Worm (Caenorhabditis elegans) whole organism, late embryonic: ENCODE data around the gene gid-2.

Experiments used
- C08G9.2 ChIP-seq: sonication (generic microtip); optimal IDR thresholded peaks from 2 replicates; lab custom pipeline; 2016; ENCODE audit warnings: mild to moderate bottlenecking, missing genetic modification characterization, moderate library complexity, missing compliant biosample characterization
- F13H6.1 ChIP-seq: sonication (generic microtip); optimal IDR thresholded peaks from 2 replicates; lab custom pipeline; 2016; ENCODE audit warnings: missing genetic modification characterization, missing compliant biosample characterization
- K02D7.2 ChIP-seq: sonication (generic microtip); optimal IDR thresholded peaks from 2 replicates; lab custom pipeline; 2017; ENCODE audit warnings: mild to moderate bottlenecking, missing genetic modification characterization, missing compliant biosample characterization
- Y22D7AL.16 ChIP-seq: sonication (generic microtip); optimal IDR thresholded peaks from 2 replicates; lab custom pipeline; 2016; ENCODE audit warnings: missing genetic modification characterization, missing compliant biosample characterization
- ahr-1 ChIP-seq: sonication (generic microtip); optimal IDR thresholded peaks from 2 replicates; lab custom pipeline; 2016; ENCODE audit warnings: missing genetic modification characterization, missing compliant biosample characterization
- ama-1 ChIP-seq: fragments of 150-350 bp; optimal IDR thresholded peaks from 2 replicates; lab custom pipeline; 2014
- ceh-14 ChIP-seq: sonication (generic microtip); optimal IDR thresholded peaks from 2 replicates; lab custom pipeline; 2016; ENCODE audit warnings: missing genotype, missing genetic modification characterization, missing compliant biosample characterization
- ceh-18 ChIP-seq: sonication (generic microtip); optimal IDR thresholded peaks from 2 replicates; lab custom pipeline; 2016; ENCODE audit warnings: missing genetic modification characterization, missing compliant biosample characterization
- ceh-24 ChIP-seq: sonication (generic microtip); optimal IDR thresholded peaks from 2 replicates; lab custom pipeline; 2016; ENCODE audit warnings: mild to moderate bottlenecking, missing genetic modification characterization, missing compliant biosample characterization
- ceh-45 ChIP-seq: fragments of 200-800 bp; sonication (Bioruptor generic); IDR thresholded peaks from 2 replicates; pipeline ENCODE4 v1.3.6; 2022; ENCODE audit warnings: missing genetic modification reagents, missing genetic modification characterization, missing compliant biosample characterization
- ceh-6 ChIP-seq: fragments of 200-800 bp; sonication (Bioruptor generic); optimal IDR thresholded peaks from 2 replicates; lab custom pipeline; 2018; ENCODE audit warnings: mild to moderate bottlenecking, missing genetic modification characterization, missing compliant biosample characterization
- che-1 ChIP-seq: sonication (generic microtip); optimal IDR thresholded peaks from 2 replicates; lab custom pipeline; 2016; ENCODE audit warnings: mild to moderate bottlenecking, missing genetic modification characterization, missing compliant biosample characterization
- elt-2 ChIP-seq: sonication (generic microtip); optimal IDR thresholded peaks from 2 replicates; lab custom pipeline; 2016; ENCODE audit warnings: missing genetic modification reagents, missing genetic modification characterization, missing compliant biosample characterization
- elt-4 ChIP-seq: sonication (generic microtip); optimal IDR thresholded peaks from 2 replicates; lab custom pipeline; 2016; ENCODE audit warnings: missing genetic modification characterization, missing compliant biosample characterization
- ets-4 ChIP-seq: sonication (generic microtip); optimal IDR thresholded peaks from 2 replicates; lab custom pipeline; 2016; ENCODE audit warnings: missing genetic modification characterization, missing compliant biosample characterization
- eyg-1 ChIP-seq: sonication (generic microtip); optimal IDR thresholded peaks from 2 replicates; lab custom pipeline; 2016; ENCODE audit warnings: missing genotype, missing genetic modification characterization, missing compliant biosample characterization
- fkh-6 ChIP-seq: sonication (generic microtip); optimal IDR thresholded peaks from 2 replicates; lab custom pipeline; 2016; ENCODE audit warnings: missing genetic modification characterization, missing compliant biosample characterization
- hlh-13 ChIP-seq: fragments of 200-800 bp; sonication (Bioruptor generic); optimal IDR thresholded peaks from 2 replicates; lab custom pipeline; 2018; ENCODE audit warnings: mild to moderate bottlenecking, missing genetic modification characterization, missing compliant biosample characterization
- hlh-30 ChIP-seq: sonication (generic microtip); optimal IDR thresholded peaks from 2 replicates; lab custom pipeline; 2017; ENCODE audit warnings: antibody characterized with exemption, missing genetic modification characterization, missing compliant biosample characterization; ENCODE audit not compliant: insufficient read depth
- hlh-8 ChIP-seq: sonication (generic microtip); optimal IDR thresholded peaks from 2 replicates; lab custom pipeline; 2016; ENCODE audit warnings: missing genotype, missing genetic modification characterization, missing compliant biosample characterization
- lim-6 ChIP-seq: sonication (generic microtip); optimal IDR thresholded peaks from 2 replicates; lab custom pipeline; 2016; ENCODE audit warnings: missing genetic modification characterization, missing compliant biosample characterization
- lin-11 ChIP-seq: fragments of 200-800 bp; sonication (Bioruptor generic); optimal IDR thresholded peaks from 2 replicates; lab custom pipeline; 2018; ENCODE audit warnings: mild to moderate bottlenecking, missing genetic modification characterization, missing compliant biosample characterization
- madf-2 ChIP-seq: sonication (generic microtip); optimal IDR thresholded peaks from 2 replicates; lab custom pipeline; 2017; ENCODE audit warnings: missing genetic modification characterization, missing compliant biosample characterization
- pag-3 ChIP-seq: sonication (generic microtip); optimal IDR thresholded peaks from 2 replicates; lab custom pipeline; 2016; ENCODE audit warnings: missing compliant biosample characterization, missing genetic modification characterization, borderline replicate concordance
- pha-4 ChIP-seq: fragments of 150-350 bp; optimal IDR thresholded peaks from 2 replicates; lab custom pipeline; 2018; ENCODE audit warnings: missing biosample characterization, missing genetic modification reagents, missing genetic modification characterization
- ref-2 ChIP-seq: sonication (generic microtip); optimal IDR thresholded peaks from 2 replicates; lab custom pipeline; 2016; ENCODE audit warnings: missing genetic modification characterization, missing compliant biosample characterization
- rnt-1 ChIP-seq: sonication (generic microtip); optimal IDR thresholded peaks from 2 replicates; lab custom pipeline; 2016; ENCODE audit warnings: missing genetic modification characterization, missing compliant biosample characterization
- sox-2 ChIP-seq: fragments of 200-800 bp; sonication (Bioruptor generic); IDR thresholded peaks from 2 replicates; pipeline ENCODE4 v1.3.6; 2022; ENCODE audit warnings: missing genetic modification reagents, missing genetic modification characterization, missing compliant biosample characterization
- tbx-7 ChIP-seq: sonication (generic microtip); optimal IDR thresholded peaks from 2 replicates; lab custom pipeline; 2016; ENCODE audit warnings: missing genotype, missing genetic modification characterization, missing compliant biosample characterization
- ttx-3 ChIP-seq: sonication (generic microtip); optimal IDR thresholded peaks from 2 replicates; lab custom pipeline; 2016; ENCODE audit warnings: missing genetic modification reagents, missing genetic modification characterization, missing compliant biosample characterization
- unc-42 ChIP-seq: sonication (generic microtip); optimal IDR thresholded peaks from 2 replicates; lab custom pipeline; 2016; ENCODE audit warnings: missing genotype, missing genetic modification characterization, missing compliant biosample characterization
- unc-86 ChIP-seq: sonication (generic microtip); optimal IDR thresholded peaks from 2 replicates; lab custom pipeline; 2016; ENCODE audit warnings: missing genetic modification characterization, missing compliant biosample characterization
- zip-5 ChIP-seq: sonication (generic microtip); optimal IDR thresholded peaks from 2 replicates; lab custom pipeline; 2016; ENCODE audit warnings: missing genetic modification characterization, missing compliant biosample characterization

Gene gid-2

ce11 chrX:2438857-2439256 is at the start of gene gid-2:
Gene gid-2 (minus strand): TSS chrX:2438957.
- TF ChIP-seq hlh-13 (GFP tag; lab: Kevin White, UChicago) (no peak), elt-2 (tag; lab: Kevin White, UChicago) (no peak), K02D7.2 (tag; lab: Kevin White, UChicago) (no peak)

DNA sequence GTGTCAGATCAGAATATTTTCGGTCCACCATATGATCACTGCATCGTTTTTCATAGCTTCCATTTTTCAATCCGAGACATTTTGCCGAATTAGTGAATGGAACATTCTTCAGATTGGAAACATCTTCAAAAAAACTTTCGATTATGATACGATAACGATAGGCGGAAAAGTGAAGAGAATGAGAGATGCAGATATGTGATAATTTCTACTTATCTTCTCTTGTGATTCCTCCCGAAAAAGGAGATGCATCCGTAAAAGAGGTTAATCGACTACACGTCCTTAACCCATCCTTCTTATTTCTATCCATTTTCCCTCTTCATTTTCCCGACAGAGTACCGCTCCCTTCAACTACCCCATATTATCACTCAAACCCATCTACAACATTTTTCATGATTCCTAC is 44.3 kb upstream of the gid-2 start, which contains the start of gene K02E10.4:
Gene K02E10.4, plus strand, starts transcription at position 186 of the 400 bp plus-strand sequence.
- TF ChIP-seq rnt-1 (tag; lab: Kevin White, UChicago) (no peak), ceh-24 (tag; lab: Kevin White, UChicago) (no peak), elt-2 (tag; lab: Kevin White, UChicago) (no peak), zip-5 (tag; lab: Kevin White, UChicago) (no peak), ets-4 (tag; lab: Kevin White, UChicago) (no peak), tbx-7 (tag; lab: Kevin White, UChicago) (no peak), hlh-13 (GFP tag; lab: Kevin White, UChicago) (no peak), ceh-18 (no peak), lin-11 (tag; lab: Kevin White, UChicago) (no peak), ceh-45 (no peak), ttx-3 (tag; lab: Kevin White, UChicago) (no peak), sox-2 (GFP tag; lab: Robert Waterston, UW) (no peak), elt-4 (tag; lab: Kevin White, UChicago) (no peak), ref-2 (tag; lab: Kevin White, UChicago) (no peak), eyg-1 (tag; lab: Kevin White, UChicago) (no peak)

ce11 chrX:2482622-2483021 is 43.9 kb upstream of the gid-2 start, which contains the start of gene K02E10.6:
Gene K02E10.6 (minus strand): TSS chrX:2482770.
- TF ChIP-seq ceh-24 (tag; lab: Kevin White, UChicago) = no peak
- TF ChIP-seq, all 69 proteins: peak for 0

DNA sequence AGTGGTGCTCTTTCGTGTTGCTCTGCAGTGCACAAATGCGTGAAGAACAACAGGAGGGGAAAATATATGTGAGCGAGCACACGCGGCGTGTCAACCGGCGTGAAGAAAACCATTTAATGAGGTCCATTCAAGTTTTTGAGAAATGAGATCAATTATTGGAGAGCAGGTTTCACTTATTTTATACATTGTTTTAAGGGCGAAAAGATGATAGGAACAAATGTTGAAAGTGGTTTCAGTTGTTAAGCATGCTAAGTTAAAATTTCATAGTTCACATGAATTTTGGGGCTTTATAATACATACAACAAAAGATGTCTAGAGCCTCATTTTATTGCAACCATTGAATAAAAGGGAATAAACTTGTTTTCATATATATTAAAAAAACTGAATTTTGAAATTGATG is 40.1 kb upstream of the gid-2 start, which contains the start of gene K02E10.5:
Gene K02E10.5, minus strand, starts transcription at position 101 of the 400 bp plus-strand sequence.
- TF ChIP-seq ceh-6 (no peak), fkh-6 (tag; lab: Kevin White, UChicago) (no peak), che-1 (tag; lab: Kevin White, UChicago) (no peak), lim-6 (tag; lab: Kevin White, UChicago) (no peak), K02D7.2 (tag; lab: Kevin White, UChicago) (no peak), elt-2 (tag; lab: Kevin White, UChicago) (no peak), hlh-13 (GFP tag; lab: Kevin White, UChicago) (no peak), ceh-14 (tag; lab: Kevin White, UChicago) (no peak), ahr-1 (no peak), F13H6.1 (tag; lab: Kevin White, UChicago) (no peak)

DNA sequence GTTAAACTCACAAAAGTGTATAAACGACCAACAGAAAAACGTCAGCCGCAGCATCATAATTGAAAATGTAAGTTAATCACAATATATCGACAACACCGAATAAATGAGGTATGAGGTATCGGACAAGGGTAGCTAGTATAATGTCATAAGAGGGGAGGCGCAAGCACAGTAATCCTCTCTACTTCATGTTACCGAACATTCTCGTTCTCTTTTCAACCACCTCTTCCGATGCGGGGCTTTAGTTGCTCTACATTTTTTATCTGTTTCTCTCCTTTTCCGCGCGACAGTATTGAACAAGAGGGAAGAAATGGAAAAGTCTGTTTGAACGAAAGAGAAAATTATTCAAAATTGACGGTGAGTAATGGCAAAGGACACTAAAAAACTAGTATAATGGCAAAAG is 37.1 kb upstream of the gid-2 start, which contains the start of gene R04B3.3:
Gene R04B3.3, minus strand, starts transcription at position 101 of the 400 bp plus-strand sequence.
- no peak for TF ChIP-seq unc-86 (tag; lab: Kevin White, UChicago)
- no peak for TF ChIP-seq pag-3
- TF ChIP-seq ceh-14 (tag; lab: Kevin White, UChicago) = no peak
- no peak for TF ChIP-seq C08G9.2 (tag; lab: Kevin White, UChicago)
- no peak for TF ChIP-seq eyg-1 (tag; lab: Kevin White, UChicago)
- no peak for TF ChIP-seq Y22D7AL.16 (tag; lab: Kevin White, UChicago)
- no peak for TF ChIP-seq hlh-13 (GFP tag; lab: Kevin White, UChicago)
- TF ChIP-seq ceh-24 (tag; lab: Kevin White, UChicago) = no peak
- no peak for TF ChIP-seq unc-42 (tag; lab: Kevin White, UChicago)
- TF ChIP-seq ama-1 (lab: Kevin White, UChicago) = no peak
- no peak for TF ChIP-seq madf-2 (tag; lab: Kevin White, UChicago)
- TF ChIP-seq pha-4 (tag; lab: Kevin White, UChicago) = no peak
- TF ChIP-seq lin-11 (tag; lab: Kevin White, UChicago) = no peak
- no peak for TF ChIP-seq hlh-8
- TF ChIP-seq elt-2 (tag; lab: Kevin White, UChicago) = no peak
- TF ChIP-seq hlh-30 = no peak
